Fruit fly (Drosophila melanogaster): Measurements from ENCODE around the gene CG11122.
A peak's percentile ranks its signal among the peaks of the same experiment; 100 is the strongest.

CG11122 gene

DNA sequence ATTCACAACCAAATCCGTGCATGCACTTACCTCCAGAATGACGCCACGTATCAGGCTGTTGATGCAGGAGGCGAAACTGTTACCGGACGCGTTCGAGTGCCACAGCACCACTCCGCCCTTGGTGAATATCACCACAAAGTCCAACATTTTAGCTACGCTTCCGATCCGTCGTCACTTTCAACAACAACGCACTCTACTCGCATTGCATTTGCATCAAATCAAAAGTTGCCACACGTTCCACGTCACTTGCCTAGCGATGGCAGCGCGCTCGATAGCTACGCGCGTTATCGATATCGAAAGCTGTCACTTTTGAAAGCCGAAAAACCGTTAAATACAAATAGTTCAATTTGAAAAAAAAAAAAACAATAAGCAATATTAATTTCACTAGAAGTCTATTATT is 4.3 kb upstream of the CG11122 start, which contains the start of gene SrpRalpha:
SrpRalpha (minus strand) TSS at position 260 of the 400 bp plus-strand sequence.
- TF ChIP-seq exex (tag; optimal IDR thresholded peaks at IDR 0.05): no peak
- TF ChIP-seq E2f2 (GFP tag; IDR thresholded peaks at IDR 0.05): peak; percentile 74
- peak; percentile 74; the same call in 1 of the 4 replicates for TF ChIP-seq chinmo (GFP tag; IDR thresholded peaks at IDR 0.05; ENCODE audit: partially characterized antibody)
- TF ChIP-seq CG12942 (GFP tag; optimal IDR thresholded peaks at IDR 0.05): no peak
- peak; percentile 3 for TF ChIP-seq dm (GFP tag; optimal IDR thresholded peaks at IDR 0.05)
- TF ChIP-seq knrl (GFP tag; IDR thresholded peaks at IDR 0.05; ENCODE audit: partially characterized antibody): peak; percentile 35; the same call in 1 of the 3 replicates
- TF ChIP-seq Ets97D (GFP tag; optimal IDR thresholded peaks at IDR 0.05): peak; percentile 26
- TF ChIP-seq Med (GFP tag): peak; percentile 71
- TF ChIP-seq Myb (GFP tag; optimal IDR thresholded peaks at IDR 0.05): peak; percentile 93
- TF ChIP-seq Dref (GFP tag; IDR thresholded peaks at IDR 0.05): peak; percentile 72
- no peak for TF ChIP-seq kah (GFP tag; optimal IDR thresholded peaks at IDR 0.05)
- TF ChIP-seq bbx (GFP tag; IDR thresholded peaks at IDR 0.05; ENCODE audit: partially characterized antibody): peak; percentile 61; the same call in 1 of the 2 replicates
- TF ChIP-seq so (GFP tag; IDR thresholded peaks at IDR 0.05): 0 out of 3 replicates have a peak, but pooled peaks have one; percentile 24
- peak; percentile 47; the same call in 1 of the 2 replicates for TF ChIP-seq unc-4 (GFP tag; IDR thresholded peaks at IDR 0.05; ENCODE audit: partially characterized antibody)
- no peak for TF ChIP-seq CG4707 (GFP tag; optimal IDR thresholded peaks at IDR 0.05)
- peak; percentile 55 for TF ChIP-seq CG13287 (GFP tag; IDR thresholded peaks at IDR 0.05; ENCODE audit: partially characterized antibody)
- peak; percentile 79 for TF ChIP-seq YL-1 (GFP tag; optimal IDR thresholded peaks at IDR 0.05)
- no peak for TF ChIP-seq CG13624 (GFP tag; optimal IDR thresholded peaks at IDR 0.05)
- TF ChIP-seq Sry-δ (GFP tag; optimal IDR thresholded peaks at IDR 0.05): peak; percentile 84
- TF ChIP-seq MESR4 (GFP tag; optimal IDR thresholded peaks at IDR 0.05): peak; percentile 84
- peak in 1 of 2 experiments; percentile 5 for TF ChIP-seq Pdp1 (GFP tag; optimal IDR thresholded peaks at IDR 0.05)
- TF ChIP-seq hb (GFP tag; IDR thresholded peaks at IDR 0.05; ENCODE audit: partially characterized antibody): no peak
- TF ChIP-seq Dp (GFP tag; optimal IDR thresholded peaks at IDR 0.05): peak; percentile 63
- peak; percentile 39 for TF ChIP-seq pzg (GFP tag; optimal IDR thresholded peaks at IDR 0.05)
- peak; percentile 14 for TF ChIP-seq nom (GFP tag; optimal IDR thresholded peaks at IDR 0.05)
- peak; percentile 56 for TF ChIP-seq Xbp1 (GFP tag; optimal IDR thresholded peaks at IDR 0.05)
- peak; percentile 60 for TF ChIP-seq sens (GFP tag)
- no peak for TF ChIP-seq Dip2 (GFP tag; IDR thresholded peaks at IDR 0.05)
- peak; percentile 29; the same call in 1 of the 2 replicates for TF ChIP-seq nerfin-2 (GFP tag; IDR thresholded peaks at IDR 0.05; ENCODE audit: partially characterized antibody)
- peak; percentile 13; the same call in 1 of the 2 replicates for TF ChIP-seq Bgb (GFP tag; IDR thresholded peaks at IDR 0.05; ENCODE audit: partially characterized antibody)
- TF ChIP-seq CG17359 (tag; optimal IDR thresholded peaks at IDR 0.05): peak; percentile 14
- peak; percentile 66; the same call in 2 of the 3 replicates for TF ChIP-seq Opbp (GFP tag; IDR thresholded peaks at IDR 0.05; ENCODE audit: partially characterized antibody)
- TF ChIP-seq zen2 (GFP tag; IDR thresholded peaks at IDR 0.05; ENCODE audit: partially characterized antibody): peak; percentile 5; the same call in 2 of the 3 replicates
- peak; percentile 46 for TF ChIP-seq BEAF-32 (GFP tag; optimal IDR thresholded peaks at IDR 0.05)
- TF ChIP-seq CG14710 (tag; optimal IDR thresholded peaks at IDR 0.05): peak; percentile 59
- peak; percentile 20 for TF ChIP-seq CG2116 (GFP tag; optimal IDR thresholded peaks at IDR 0.05)
- no peak for TF ChIP-seq Adf1 (GFP tag; IDR thresholded peaks at IDR 0.05)
- peak; percentile 57; the same call in 2 of the 3 replicates for TF ChIP-seq HLH4C (GFP tag; IDR thresholded peaks at IDR 0.05; ENCODE audit: partially characterized antibody)
- TF ChIP-seq sna (GFP tag; IDR thresholded peaks at IDR 0.05; ENCODE audit: partially characterized antibody): 0 out of 2 replicates have a peak, but pooled peaks have one; percentile 16
- peak; percentile 12 for TF ChIP-seq CG17829 (tag; optimal IDR thresholded peaks at IDR 0.05)
- TF ChIP-seq stwl (tag; optimal IDR thresholded peaks at IDR 0.05): peak; percentile 65
- no peak for TF ChIP-seq Hey (tag; optimal IDR thresholded peaks at IDR 0.05)
- peak; percentile 28; the same call in 1 of the 2 replicates for TF ChIP-seq amos (GFP tag; IDR thresholded peaks at IDR 0.05; ENCODE audit: partially characterized antibody)
- TF ChIP-seq prd (optimal IDR thresholded peaks at IDR 0.05): no peak
- no peak for TF ChIP-seq prd (GFP tag; IDR thresholded peaks at IDR 0.05)
- no peak for TF ChIP-seq tin (GFP tag; optimal IDR thresholded peaks at IDR 0.05)
- peak; percentile 57 for TF ChIP-seq MBD-R2 (GFP tag; IDR thresholded peaks at IDR 0.05)
- TF ChIP-seq vvl (GFP tag; IDR thresholded peaks at IDR 0.05): peak; percentile 63; the same call in 1 of the 2 replicates

All from whole organism, embryonic.